Fruit fly (Drosophila melanogaster): Measurements from ENCODE around the gene Hr78.

DNA sequence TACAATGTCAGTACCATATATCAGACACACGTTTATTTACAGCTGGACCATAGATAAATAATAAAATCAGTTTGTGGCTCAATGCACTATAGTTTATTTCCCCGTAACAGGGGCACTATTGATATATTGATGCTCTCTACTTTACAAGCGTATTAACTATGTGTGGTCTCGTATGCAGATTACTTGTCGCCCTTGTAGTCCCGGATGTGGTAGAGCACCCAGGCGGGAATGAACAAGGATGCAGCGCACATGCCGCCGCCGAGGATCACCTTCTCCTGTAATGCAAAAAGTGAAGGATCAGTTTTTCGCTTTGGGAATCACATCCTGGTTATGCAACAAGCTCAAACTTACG lies 41.6 kb upstream of the Hr78 start:
- TF ChIP-seq Pif1A (GFP tag; optimal IDR thresholded peaks at IDR 0.05) (no peak), CG13204 (GFP tag; optimal IDR thresholded peaks at IDR 0.05) (no peak)

Data from whole organism, pupa.